Worm (Caenorhabditis elegans) whole organism, early embryonic: Measurements from ENCODE around the gene F33C8.4.

ENCODE experiments used
- B0310.2 ChIP-seq: sonication (generic microtip); optimal IDR thresholded peaks from 2 replicates; lab custom pipeline; 2016; ENCODE audit warnings: mild to moderate bottlenecking, missing genetic modification characterization, missing compliant biosample characterization
- F13C5.2 ChIP-seq: sonication (generic microtip); optimal IDR thresholded peaks from 2 replicates; lab custom pipeline; 2017; ENCODE audit warnings: mild to moderate bottlenecking, missing genetic modification characterization, inconsistent platforms, missing compliant biosample characterization
- aly-1 ChIP-seq: sonication (generic microtip); optimal IDR thresholded peaks from 2 replicates; lab custom pipeline; 2016; ENCODE audit warnings: missing genetic modification characterization, missing compliant biosample characterization
- ama-1 ChIP-seq: fragments of 150-350 bp; optimal IDR thresholded peaks from 2 replicates; lab custom pipeline; 2014
- ceh-13 ChIP-seq: fragments of 200-800 bp; sonication (Bioruptor generic); optimal IDR thresholded peaks from 2 replicates; lab custom pipeline; 2018; ENCODE audit warnings: mild to moderate bottlenecking, missing genetic modification characterization, missing compliant biosample characterization
- ets-7 ChIP-seq: sonication (generic microtip); optimal IDR thresholded peaks from 2 replicates; lab custom pipeline; 2016; ENCODE audit warnings: missing genotype, missing genetic modification characterization, missing compliant biosample characterization
- flt-1 ChIP-seq: fragments of 200-800 bp; sonication (Bioruptor generic); IDR thresholded peaks from 2 replicates; pipeline ENCODE4 v1.3.6; 2022; ENCODE audit warnings: missing genetic modification characterization, missing compliant biosample characterization
- hmbx-1 ChIP-seq: sonication (generic microtip); optimal IDR thresholded peaks from 2 replicates; lab custom pipeline; 2016; ENCODE audit warnings: mild to moderate bottlenecking, missing genetic modification characterization, missing compliant biosample characterization
- hmg-4 ChIP-seq: fragments of 200-800 bp; sonication (Bioruptor generic); optimal IDR thresholded peaks from 2 replicates; lab custom pipeline; 2018; ENCODE audit warnings: mild to moderate bottlenecking, missing genetic modification characterization, missing compliant biosample characterization
- hnd-1 ChIP-seq: sonication (generic microtip); optimal IDR thresholded peaks from 2 replicates; lab custom pipeline; 2016; ENCODE audit warnings: missing genetic modification characterization, missing compliant biosample characterization
- pes-1 ChIP-seq: fragments of 200-800 bp; sonication (Bioruptor generic); IDR thresholded peaks from 2 replicates; pipeline ENCODE4 v1.3.6; 2022; ENCODE audit warnings: missing genetic modification reagents, missing genetic modification characterization, missing compliant biosample characterization
- sea-1 ChIP-seq: fragments of 200-800 bp; sonication (Bioruptor generic); conservative IDR thresholded peaks from 2 replicates; pipeline ENCODE4 v1.3.6; 2022; ENCODE audit warnings: missing genetic modification characterization, missing compliant biosample characterization
- tbx-37 ChIP-seq: fragments of 200-800 bp; sonication (Bioruptor generic); conservative IDR thresholded peaks from 2 replicates; pipeline ENCODE4 v1.3.6; 2022; ENCODE audit warnings: missing genetic modification reagents, missing genetic modification characterization, missing compliant biosample characterization

DNA sequence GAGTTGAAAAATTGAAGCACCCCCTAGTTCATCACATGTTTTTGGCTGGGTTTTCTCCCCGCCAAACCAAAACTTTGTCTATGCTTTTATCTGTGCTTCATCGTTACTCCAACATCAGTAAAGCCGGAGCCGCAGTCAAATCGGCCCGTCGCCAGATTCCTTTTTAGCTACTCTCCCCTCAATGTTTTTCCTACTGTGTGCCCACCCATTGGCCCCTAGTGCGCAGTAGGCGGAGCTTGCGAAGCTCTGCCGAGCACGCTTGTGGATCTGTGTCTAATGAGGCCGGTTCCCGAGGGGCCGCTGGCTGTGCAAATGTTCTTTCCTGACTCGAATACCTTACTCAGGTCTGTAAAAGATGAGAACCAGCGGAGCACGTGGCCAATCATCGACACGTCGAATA, 44.2 kb downstream of the F33C8.4 start:
- TF ChIP-seq ama-1 (lab: Kevin White, UChicago) (no peak), tbx-37 (no peak), sea-1 (GFP tag; lab: Robert Waterston, UW) (no peak), hnd-1 (tag; lab: Kevin White, UChicago) (no peak), pes-1 (GFP tag; lab: Robert Waterston, UW) (no peak), aly-1 (tag; lab: Kevin White, UChicago) (no peak), hmg-4 (GFP tag; lab: Kevin White, UChicago) (peak; percentile 29), B0310.2 (tag; lab: Kevin White, UChicago) (no peak), ceh-13 (GFP tag; lab: Kevin White, UChicago) (no peak), F13C5.2 (tag; lab: Kevin White, UChicago) (no peak), hmbx-1 (tag; lab: Kevin White, UChicago) (no peak), flt-1 (GFP tag; lab: Robert Waterston, UW) (no peak), ets-7 (tag; lab: Kevin White, UChicago) (no peak)
